Worm (Caenorhabditis elegans) whole organism, young adult: ENCODE measurements around the gene C05D12.3.

ENCODE experiments used
- F22D6.2 ChIP-seq: sonication (generic microtip); optimal IDR thresholded peaks from 2 replicates; lab custom pipeline; 2016; ENCODE audit warnings: mild to moderate bottlenecking, missing genetic modification characterization, missing compliant biosample characterization
- F33H1.4 ChIP-seq: fragments of 200-800 bp; sonication (Bioruptor generic); IDR thresholded peaks from 2 replicates; pipeline ENCODE4 v1.3.6; 2022; ENCODE audit warnings: missing genetic modification reagents, missing genetic modification characterization, missing compliant biosample characterization
- F39B2.1 ChIP-seq: fragments of 200-800 bp; sonication (Bioruptor generic); IDR thresholded peaks from 2 replicates; pipeline ENCODE4 v1.3.6; 2022; ENCODE audit warnings: missing genetic modification reagents, missing genetic modification characterization, missing compliant biosample characterization
- F49E8.2 ChIP-seq: sonication (generic microtip); optimal IDR thresholded peaks from 3 replicates; lab custom pipeline; 2017; ENCODE audit warnings: missing genetic modification characterization, mild to moderate bottlenecking, missing compliant biosample characterization, antibody characterized with exemption, moderate library complexity; ENCODE audit not compliant: insufficient read depth
- Y67H2A.10 ChIP-seq: fragments of 200-800 bp; sonication (Bioruptor generic); conservative IDR thresholded peaks from 2 replicates; pipeline ENCODE4 v1.3.6; 2022; ENCODE audit warnings: missing genetic modification reagents, missing genetic modification characterization, missing compliant biosample characterization
- Y79H2A.3 ChIP-seq: fragments of 200-800 bp; sonication (Bioruptor generic); conservative IDR thresholded peaks from 2 replicates; pipeline ENCODE4 v1.3.6; 2022; ENCODE audit warnings: missing genetic modification reagents, missing genetic modification characterization, missing compliant biosample characterization
- cebp-1 ChIP-seq, 2 experiments: fragments of 200-800 bp in 1 of 2; sonication (Bioruptor generic) in 1 of 2; sonication (generic microtip) in 1 of 2; IDR thresholded peaks in 1 of 2; optimal IDR thresholded peaks in 1 of 2; 2 replicates each; pipeline versions ENCODE4 v1.3.6 to Lab custom; 2017 to 2022; ENCODE audit warnings: missing compliant biosample characterization in 2 of 2, missing genetic modification characterization in 2 of 2, mild to moderate bottlenecking in 1 of 2, missing genetic modification reagents in 1 of 2, moderate library complexity in 1 of 2
- ceh-58 ChIP-seq: fragments of 200-800 bp; sonication (Bioruptor generic); IDR thresholded peaks from 2 replicates; pipeline ENCODE4 v1.3.6; 2022; ENCODE audit warnings: missing genetic modification characterization, missing compliant biosample characterization
- chd-7 ChIP-seq: sonication (generic microtip); optimal IDR thresholded peaks from 2 replicates; lab custom pipeline; 2016; ENCODE audit warnings: mild to moderate bottlenecking, missing genetic modification characterization, moderate library complexity, missing compliant biosample characterization
- egl-44 ChIP-seq: fragments of 200-800 bp; sonication (Bioruptor generic); IDR thresholded peaks from 2 replicates; pipeline ENCODE4 v1.3.6; 2022; ENCODE audit warnings: missing genetic modification reagents, missing genetic modification characterization, missing compliant biosample characterization
- egrh-3 ChIP-seq: fragments of 200-800 bp; sonication (Bioruptor generic); IDR thresholded peaks from 2 replicates; pipeline ENCODE4 v1.3.6; 2022; ENCODE audit warnings: missing genetic modification reagents, missing genetic modification characterization, missing compliant biosample characterization
- ekl-4 ChIP-seq: fragments of 200-800 bp; sonication (Bioruptor generic); IDR thresholded peaks from 2 replicates; pipeline ENCODE4 v1.3.6; 2022; ENCODE audit warnings: missing genetic modification reagents, missing genetic modification characterization, missing compliant biosample characterization
- him-1 ChIP-seq: sonication (generic microtip); optimal IDR thresholded peaks from 2 replicates; lab custom pipeline; 2016; ENCODE audit warnings: missing genotype, missing genetic modification reagents, missing genetic modification characterization, missing compliant biosample characterization
- hlh-12 ChIP-seq: sonication (generic microtip); optimal IDR thresholded peaks from 2 replicates; lab custom pipeline; 2016; ENCODE audit warnings: missing genetic modification characterization, missing compliant biosample characterization
- hlh-26 ChIP-seq: fragments of 200-800 bp; sonication (Bioruptor generic); conservative IDR thresholded peaks from 2 replicates; pipeline ENCODE4 v1.3.6; 2022; ENCODE audit warnings: missing genetic modification reagents, missing genetic modification characterization, missing compliant biosample characterization
- hmg-1.2 ChIP-seq: fragments of 200-800 bp; sonication (Bioruptor generic); IDR thresholded peaks from 2 replicates; pipeline ENCODE4 v1.3.6; 2022; ENCODE audit warnings: missing genetic modification reagents, missing genetic modification characterization, missing compliant biosample characterization
- hrde-1 ChIP-seq: sonication (generic microtip); optimal IDR thresholded peaks from 2 replicates; lab custom pipeline; 2016; ENCODE audit warnings: missing genetic modification characterization, mild to moderate bottlenecking, missing compliant biosample characterization, moderate library complexity, missing genotype, missing genetic modification reagents, borderline replicate concordance
- hsf-1 ChIP-seq: fragments of 200-800 bp; sonication (Bioruptor generic); IDR thresholded peaks from 2 replicates; pipeline ENCODE4 v1.3.6; 2022; ENCODE audit warnings: missing genetic modification reagents, missing genetic modification characterization, missing compliant biosample characterization
- let-607 ChIP-seq, 2 experiments: fragments of 200-800 bp in 1 of 2; sonication (Bioruptor generic) in 1 of 2; sonication (generic microtip) in 1 of 2; optimal IDR thresholded peaks; 2 replicates each; lab custom pipeline; 2016 to 2018; ENCODE audit warnings: mild to moderate bottlenecking in 2 of 2, missing compliant biosample characterization in 2 of 2, missing genetic modification characterization in 2 of 2, moderate library complexity in 2 of 2, missing genotype in 1 of 2
- lin-54 ChIP-seq: fragments of 200-800 bp; sonication (Bioruptor generic); optimal IDR thresholded peaks from 2 replicates; lab custom pipeline; 2018; ENCODE audit warnings: mild to moderate bottlenecking, missing genetic modification characterization, missing compliant biosample characterization
- madf-3 ChIP-seq: fragments of 200-800 bp; sonication (Bioruptor generic); IDR thresholded peaks from 2 replicates; pipeline ENCODE4 v1.3.6; 2022; ENCODE audit warnings: missing genetic modification reagents, missing genetic modification characterization, missing compliant biosample characterization
- madf-6 ChIP-seq: fragments of 200-800 bp; sonication (Bioruptor generic); IDR thresholded peaks from 2 replicates; pipeline ENCODE4 v1.3.6; 2022; ENCODE audit warnings: missing genetic modification reagents, missing genetic modification characterization, missing compliant biosample characterization
- madf-8 ChIP-seq: fragments of 200-800 bp; sonication (Bioruptor generic); conservative IDR thresholded peaks from 2 replicates; pipeline ENCODE4 v1.3.6; 2022; ENCODE audit warnings: missing genetic modification reagents, missing genetic modification characterization, missing compliant biosample characterization
- mcd-1 ChIP-seq: fragments of 200-800 bp; sonication (Bioruptor generic); IDR thresholded peaks from 2 replicates; pipeline ENCODE4 v1.3.6; 2022; ENCODE audit warnings: missing genetic modification reagents, missing genetic modification characterization, missing compliant biosample characterization
- nfyb-1 ChIP-seq: fragments of 200-800 bp; sonication (Bioruptor generic); IDR thresholded peaks from 2 replicates; pipeline ENCODE4 v1.3.6; 2022; ENCODE audit warnings: missing genetic modification reagents, missing genetic modification characterization, missing compliant biosample characterization
- repo-1 ChIP-seq: sonication (generic microtip); optimal IDR thresholded peaks from 2 replicates; lab custom pipeline; 2017; ENCODE audit warnings: mild to moderate bottlenecking, missing genetic modification characterization, missing compliant biosample characterization
- snpc-1.3 ChIP-seq: sonication (generic microtip); optimal IDR thresholded peaks from 2 replicates; lab custom pipeline; 2017; ENCODE audit warnings: missing genetic modification characterization, mild to moderate bottlenecking, missing compliant biosample characterization, antibody characterized with exemption, moderate library complexity, missing genotype, missing genetic modification reagents; ENCODE audit not compliant: insufficient read depth
- snpc-3.4 ChIP-seq: sonication (generic microtip); optimal IDR thresholded peaks from 2 replicates; lab custom pipeline; 2017; ENCODE audit warnings: missing genetic modification characterization, mild to moderate bottlenecking, missing compliant biosample characterization, antibody characterized with exemption, moderate library complexity, missing genotype, missing genetic modification reagents
- tbp1 ChIP-seq: fragments of 200-800 bp; sonication (Bioruptor generic); optimal IDR thresholded peaks from 2 replicates; lab custom pipeline; 2018; ENCODE audit warnings: mild to moderate bottlenecking, missing genetic modification characterization, missing compliant biosample characterization
- tlf-1 ChIP-seq: fragments of 200-800 bp; sonication (Bioruptor generic); optimal IDR thresholded peaks from 2 replicates; lab custom pipeline; 2018; ENCODE audit warnings: mild to moderate bottlenecking, missing genetic modification characterization, missing compliant biosample characterization
- unc-62 ChIP-seq: fragments of 150-350 bp; optimal IDR thresholded peaks from 2 replicates; lab custom pipeline; 2014; ENCODE audit warnings: missing biosample characterization, missing genetic modification reagents, missing genetic modification characterization
- zfh-2 ChIP-seq: fragments of 200-800 bp; sonication (Bioruptor generic); conservative IDR thresholded peaks from 2 replicates; pipeline ENCODE4 v1.3.6; 2022; ENCODE audit warnings: missing genetic modification reagents, missing genetic modification characterization, missing compliant biosample characterization
- ztf-25 ChIP-seq: fragments of 200-800 bp; sonication (Bioruptor generic); IDR thresholded peaks from 2 replicates; pipeline ENCODE4 v1.3.6; 2022; ENCODE audit warnings: missing genetic modification reagents, missing genetic modification characterization, missing compliant biosample characterization

C05D12.3 gene

ce11 chrII:11453639-11454038, 28.6 kb downstream of the C05D12.3 start:
- TF ChIP-seq ztf-25 (GFP tag; lab: Robert Waterston, UW) (no peak), nfyb-1 (GFP tag; lab: Robert Waterston, UW) (0 out of 2 replicates have a peak, but pooled peaks have one; percentile 31), madf-6 (GFP tag; lab: Robert Waterston, UW) (peak; percentile 37; the same call in 1 of the 2 replicates), cebp-1 (GFP tag; IDR thresholded peaks at IDR 0.05; lab: Robert Waterston, UW) (no peak), cebp-1 (tag; optimal IDR thresholded peaks at IDR 0.05; lab: Kevin White, UChicago) (peak; percentile 31)
- TF ChIP-seq, all 124 proteins: peak for 3

DNA sequence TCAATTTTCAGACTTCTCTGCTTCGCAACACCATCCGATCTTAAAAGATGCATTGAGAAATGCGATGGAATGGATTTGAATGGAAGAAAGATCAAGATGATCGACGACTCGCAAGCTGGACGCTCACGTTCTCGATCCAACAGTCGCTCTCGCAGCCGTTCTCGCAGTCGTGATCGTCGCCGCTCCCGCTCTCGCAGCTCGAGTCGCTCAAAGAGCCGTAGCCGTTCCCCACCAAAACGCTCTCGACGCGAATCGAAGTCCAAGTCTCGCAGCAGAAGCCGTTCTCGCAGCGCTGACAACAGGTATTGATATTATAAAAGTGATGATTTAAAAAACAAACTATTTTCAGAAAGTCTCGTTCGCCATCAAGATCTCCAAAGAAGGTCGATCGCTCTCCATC, 30.1 kb downstream of the C05D12.3 start:
- TF ChIP-seq F33H1.4 (GFP tag; lab: Robert Waterston, UW) (no peak), nfyb-1 (GFP tag; lab: Robert Waterston, UW) (0 out of 2 replicates have a peak, but pooled peaks have one; percentile 12), him-1 (tag; lab: Kevin White, UChicago) (no peak), ceh-58 (GFP tag; lab: Robert Waterston, UW) (0 out of 2 replicates have a peak, but pooled peaks have one; percentile 41), egrh-3 (peak; percentile 75; the same call in 1 of the 2 replicates), zfh-2 (GFP tag; lab: Robert Waterston, UW) (peak; percentile 89), snpc-1.3 (tag; lab: Kevin White, UChicago) (no peak), hlh-26 (GFP tag; lab: Robert Waterston, UW) (no peak), madf-3 (GFP tag; lab: Robert Waterston, UW) (0 out of 2 replicates have a peak, but pooled peaks have one; percentile 12)

- TF ChIP-seq Y67H2A.10 (GFP tag; lab: Robert Waterston, UW) (no peak), hrde-1 (peak; percentile 68), him-1 (tag; lab: Kevin White, UChicago) (peak; percentile 31), chd-7 (tag; lab: Kevin White, UChicago) (no peak), let-607 (tag; optimal IDR thresholded peaks at IDR 0.05; lab: Kevin White, UChicago) (no peak), ekl-4 (GFP tag; lab: Robert Waterston, UW) (peak; percentile 68; the same call in 1 of the 2 replicates), F39B2.1 (GFP tag; lab: Robert Waterston, UW) (no peak), hsf-1 (GFP tag; lab: Robert Waterston, UW) (peak; percentile 70; the same call in 1 of the 2 replicates), madf-8 (GFP tag; lab: Robert Waterston, UW) (no peak), F22D6.2 (tag; lab: Kevin White, UChicago) (no peak), F33H1.4 (GFP tag; lab: Robert Waterston, UW) (peak; percentile 26; the same call in 1 of the 2 replicates), egl-44 (GFP tag; lab: Robert Waterston, UW) (peak; percentile 43; the same call in 1 of the 2 replicates), snpc-3.4 (tag; lab: Kevin White, UChicago) (no peak), hlh-12 (tag; lab: Kevin White, UChicago) (no peak), unc-62 (GFP tag; lab: Kevin White, UChicago) (no peak), lin-54 (peak; percentile 21), F49E8.2 (peak; percentile 42), Y79H2A.3 (peak; percentile 84; the same call in 1 of the 2 replicates), egrh-3 (no peak), cebp-1 (GFP tag; IDR thresholded peaks at IDR 0.05; lab: Robert Waterston, UW) (no peak), cebp-1 (tag; optimal IDR thresholded peaks at IDR 0.05; lab: Kevin White, UChicago) (peak; percentile 3), tlf-1 (GFP tag; lab: Kevin White, UChicago) (peak; percentile 2), hmg-1.2 (GFP tag; lab: Robert Waterston, UW) (peak; percentile 18; the same call in 1 of the 2 replicates), mcd-1 (GFP tag; lab: Robert Waterston, UW) (peak; percentile 24; the same call in 1 of the 2 replicates), madf-6 (GFP tag; lab: Robert Waterston, UW) (peak; percentile 67), repo-1 (tag; lab: Kevin White, UChicago) (peak; percentile 24), madf-3 (GFP tag; lab: Robert Waterston, UW) (peak; percentile 69; the same call in 1 of the 2 replicates), tbp1 (GFP tag; lab: Kevin White, UChicago) (peak; percentile 0), zfh-2 (GFP tag; lab: Robert Waterston, UW) (no peak)
Measured at ce11 chrII:11455715-11456114, 30.6 kb downstream of the C05D12.3 start.
